Fruit fly (Drosophila melanogaster) whole organism, embryonic: Measurements from ENCODE around the gene hop.

Experiments used
- Atf3 ChIP-seq: fragments of 200-800 bp; sonication (Bioruptor generic); optimal IDR thresholded peaks from 3 replicates; lab custom pipeline; 2016; ENCODE audit warnings: missing biosample characterization, missing genetic modification characterization
- Awh ChIP-seq: fragments of 200-800 bp; sonication (Bioruptor generic); IDR thresholded peaks from 2 replicates; pipeline ENCODE4, ENCODE4 v1.3.6; 2022; ENCODE audit warnings: missing biosample characterization, missing genetic modification characterization
- Bgb ChIP-seq: fragments of 200-800 bp; sonication (Bioruptor generic); IDR thresholded peaks from 2 replicates; pipeline ENCODE4 v1.3.6; 2022; ENCODE audit warnings: missing biosample characterization, missing genetic modification characterization; ENCODE audit not compliant: partially characterized antibody
- CG10147 ChIP-seq: fragments of 200-800 bp; sonication (Bioruptor generic); optimal IDR thresholded peaks from 2 replicates; lab custom pipeline; 2019; ENCODE audit warnings: missing biosample characterization, mild to moderate bottlenecking, missing genetic modification characterization, moderate library complexity
- CG10209 ChIP-seq: fragments of 200-800 bp; sonication (Bioruptor generic); optimal IDR thresholded peaks from 3 replicates; lab custom pipeline; 2017; ENCODE audit warnings: missing biosample characterization, mild to moderate bottlenecking, missing genetic modification characterization, missing genetic modification reagents
- CG10565 ChIP-seq: fragments of 200-800 bp; sonication (Bioruptor generic); optimal IDR thresholded peaks from 3 replicates; lab custom pipeline; 2016; ENCODE audit warnings: missing biosample characterization, mild to moderate bottlenecking, missing genetic modification characterization
- CG11504 ChIP-seq: fragments of 200-800 bp; sonication (Bioruptor generic); optimal IDR thresholded peaks from 3 replicates; lab custom pipeline; 2019; ENCODE audit warnings: missing biosample characterization, mild to moderate bottlenecking, missing genetic modification characterization, moderate library complexity
- CG13287 ChIP-seq: fragments of 200-800 bp; sonication (Bioruptor generic); IDR thresholded peaks from 2 replicates; pipeline ENCODE4 v1.3.6; 2022; ENCODE audit warnings: missing biosample characterization, missing genetic modification characterization; ENCODE audit not compliant: partially characterized antibody
- CG14441 ChIP-seq: fragments of 200-800 bp; sonication (Bioruptor generic); IDR thresholded peaks from 2 replicates; pipeline ENCODE4 v1.3.6; 2022; ENCODE audit warnings: missing biosample characterization, missing genetic modification characterization
- CG14667 ChIP-seq: fragments of 200-800 bp; sonication (Bioruptor generic); IDR thresholded peaks from 2 replicates; pipeline ENCODE4 v1.3.6; 2022; ENCODE audit warnings: missing biosample characterization, missing genetic modification characterization
- CG15514 ChIP-seq: fragments of 200-800 bp; sonication (Bioruptor generic); optimal IDR thresholded peaks from 3 replicates; lab custom pipeline; 2017; ENCODE audit warnings: missing biosample characterization, missing genetic modification characterization, mild to moderate bottlenecking, moderate library complexity, missing genetic modification reagents
- CG16863 ChIP-seq: fragments of 200-800 bp; sonication (Bioruptor generic); optimal IDR thresholded peaks from 3 replicates; lab custom pipeline; 2016; ENCODE audit warnings: missing biosample characterization, missing genetic modification characterization
- CG17361 ChIP-seq: fragments of 200-800 bp; sonication (Bioruptor generic); IDR thresholded peaks from 3 replicates; pipeline ENCODE4 v1.3.6; 2022; ENCODE audit warnings: missing biosample characterization, missing genetic modification characterization
- CG17912 ChIP-seq: fragments of 200-800 bp; sonication (Bioruptor generic); optimal IDR thresholded peaks from 2 replicates; lab custom pipeline; 2018; ENCODE audit warnings: missing biosample characterization, mild to moderate bottlenecking, missing genetic modification characterization
- CG2116 ChIP-seq: fragments of 200-800 bp; sonication (Bioruptor generic); optimal IDR thresholded peaks from 3 replicates; lab custom pipeline; 2018; ENCODE audit warnings: missing biosample characterization, mild to moderate bottlenecking, missing genetic modification characterization
- CG2199 ChIP-seq: fragments of 200-800 bp; sonication (Bioruptor generic); IDR thresholded peaks from 3 replicates; pipeline ENCODE4 v1.3.6; 2022; ENCODE audit warnings: missing biosample characterization, missing genetic modification characterization
- CG30431 ChIP-seq: fragments of 200-800 bp; sonication (Bioruptor generic); optimal IDR thresholded peaks from 2 replicates; lab custom pipeline; 2017; ENCODE audit warnings: missing biosample characterization, missing genetic modification characterization
- CG31365 ChIP-seq: fragments of 200-800 bp; sonication (Bioruptor generic); optimal IDR thresholded peaks from 2 replicates; lab custom pipeline; 2018; ENCODE audit warnings: missing biosample characterization, mild to moderate bottlenecking, missing genetic modification characterization
- CG34376 ChIP-seq: fragments of 200-800 bp; sonication (Bioruptor generic); optimal IDR thresholded peaks from 2 replicates; lab custom pipeline; 2018; ENCODE audit warnings: missing biosample characterization, mild to moderate bottlenecking, missing genetic modification characterization
- CG4820 ChIP-seq: fragments of 200-800 bp; sonication (Bioruptor generic); optimal IDR thresholded peaks from 3 replicates; lab custom pipeline; 2016; ENCODE audit warnings: missing biosample characterization, missing genetic modification characterization
- CG9876 ChIP-seq: fragments of 200-800 bp; sonication (Bioruptor generic); optimal IDR thresholded peaks from 2 replicates; lab custom pipeline; 2016; ENCODE audit warnings: missing biosample characterization, missing genetic modification characterization
- D19B ChIP-seq: fragments of 200-800 bp; sonication (Bioruptor generic); optimal IDR thresholded peaks from 2 replicates; lab custom pipeline; 2017; ENCODE audit warnings: missing biosample characterization, mild to moderate bottlenecking, missing genetic modification characterization
- Fer3 ChIP-seq: fragments of 200-800 bp; sonication (Bioruptor generic); optimal IDR thresholded peaks from 2 replicates; lab custom pipeline; 2018; ENCODE audit warnings: missing biosample characterization, mild to moderate bottlenecking, missing genetic modification characterization, moderate library complexity
- Hand ChIP-seq: fragments of 200-800 bp; sonication (Bioruptor generic); optimal IDR thresholded peaks from 2 replicates; lab custom pipeline; 2017; ENCODE audit warnings: mild to moderate bottlenecking, missing biosample characterization, missing genetic modification reagents, missing genetic modification characterization
- Kr ChIP-seq: fragments of 200-800 bp; sonication (Bioruptor generic); optimal IDR thresholded peaks from 2 replicates; lab custom pipeline; 2017; ENCODE audit warnings: missing biosample characterization, mild to moderate bottlenecking, missing genetic modification characterization
- Mrtf ChIP-seq: fragments of 200-800 bp; sonication (Bioruptor generic); IDR thresholded peaks from 3 replicates; pipeline ENCODE4 v1.3.6; 2022; ENCODE audit warnings: missing biosample characterization, missing genetic modification characterization
- Neu2 ChIP-seq: fragments of 200-800 bp; sonication (Bioruptor generic); optimal IDR thresholded peaks from 3 replicates; lab custom pipeline; 2016; ENCODE audit warnings: missing biosample characterization, missing genetic modification characterization, borderline replicate concordance
- Ravus ChIP-seq: fragments of 200-800 bp; sonication (Bioruptor generic); IDR thresholded peaks from 2 replicates; pipeline ENCODE4 v1.3.6; 2022; ENCODE audit warnings: missing biosample characterization, missing genetic modification characterization
- Side ChIP-seq: fragments of 200-800 bp; sonication (Bioruptor generic); optimal IDR thresholded peaks from 2 replicates; lab custom pipeline; 2016; ENCODE audit warnings: missing biosample characterization, missing genetic modification characterization
- TFAM ChIP-seq: fragments of 200-800 bp; sonication (Bioruptor generic); optimal IDR thresholded peaks from 2 replicates; lab custom pipeline; 2017; ENCODE audit warnings: missing biosample characterization, missing genetic modification characterization, inconsistent platforms
- bsh ChIP-seq, 2 experiments: fragments of 200-800 bp; sonication (Bioruptor generic); optimal IDR thresholded peaks; 2 replicates each; lab custom pipeline; 2017 to 2018; ENCODE audit warnings: mild to moderate bottlenecking in 2 of 2, missing biosample characterization in 2 of 2, missing genetic modification characterization in 2 of 2, moderate library complexity in 1 of 2
- cato ChIP-seq: fragments of 200-800 bp; sonication (Bioruptor generic); optimal IDR thresholded peaks from 2 replicates; lab custom pipeline; 2016; ENCODE audit warnings: missing biosample characterization, missing genetic modification characterization, borderline replicate concordance
- ci ChIP-seq: fragments of 200-800 bp; sonication (Bioruptor generic); IDR thresholded peaks from 3 replicates; pipeline ENCODE4 v1.3.6; 2022; ENCODE audit warnings: missing biosample characterization, missing genetic modification characterization
- corto ChIP-seq: fragments of 200-800 bp; sonication (Bioruptor generic); optimal IDR thresholded peaks from 2 replicates; lab custom pipeline; 2016; ENCODE audit warnings: missing biosample characterization, mild to moderate bottlenecking, missing genetic modification characterization, moderate library complexity
- da ChIP-seq: fragments of 200-800 bp; sonication (Bioruptor generic); optimal IDR thresholded peaks from 2 replicates; lab custom pipeline; 2016; ENCODE audit warnings: missing biosample characterization, missing genetic modification characterization
- dati ChIP-seq: fragments of 200-800 bp; sonication (Bioruptor generic); IDR thresholded peaks from 2 replicates; pipeline ENCODE4 v1.3.6; 2022; ENCODE audit warnings: missing biosample characterization, missing genetic modification characterization
- emc ChIP-seq: fragments of 200-800 bp; sonication (Bioruptor generic); optimal IDR thresholded peaks from 2 replicates; lab custom pipeline; 2016; ENCODE audit warnings: missing biosample characterization, missing genetic modification characterization
- gem ChIP-seq: fragments of 200-800 bp; sonication (Bioruptor generic); optimal IDR thresholded peaks from 2 replicates; lab custom pipeline; 2019; ENCODE audit warnings: missing biosample characterization, mild to moderate bottlenecking, missing genetic modification characterization, moderate library complexity
- gfzf ChIP-seq: fragments of 200-800 bp; sonication (Bioruptor generic); optimal IDR thresholded peaks from 2 replicates; lab custom pipeline; 2016; ENCODE audit warnings: missing biosample characterization, mild to moderate bottlenecking, missing genetic modification characterization, moderate library complexity
- gro ChIP-seq: fragments of 200-800 bp; sonication (Bioruptor generic); optimal IDR thresholded peaks from 2 replicates; lab custom pipeline; 2016; ENCODE audit warnings: missing biosample characterization, missing genetic modification characterization
- gsb ChIP-seq: fragments of 200-800 bp; sonication (Bioruptor generic); IDR thresholded peaks from 2 replicates; pipeline ENCODE4 v1.3.6; 2022; ENCODE audit warnings: missing biosample characterization, missing genetic modification characterization
- jing ChIP-seq: fragments of 200-800 bp; sonication (Bioruptor generic); optimal IDR thresholded peaks from 2 replicates; lab custom pipeline; 2018; ENCODE audit warnings: missing biosample characterization, mild to moderate bottlenecking, missing genetic modification characterization
- maf-S ChIP-seq: fragments of 200-800 bp; sonication (Bioruptor generic); optimal IDR thresholded peaks from 2 replicates; lab custom pipeline; 2016; ENCODE audit warnings: missing biosample characterization, missing genetic modification characterization
- mirr ChIP-seq: fragments of 200-800 bp; sonication (Bioruptor generic); optimal IDR thresholded peaks from 3 replicates; lab custom pipeline; 2018; ENCODE audit warnings: missing biosample characterization, mild to moderate bottlenecking, missing genetic modification characterization
- sens ChIP-seq: fragments of 200-800 bp; sonication (Bioruptor generic); peaks from one replicate; lab custom pipeline; 2016; ENCODE audit warnings: missing biosample characterization, missing genetic modification characterization
- slbo ChIP-seq: fragments of 200-800 bp; sonication (Bioruptor generic); IDR thresholded peaks from 2 replicates; pipeline ENCODE4 v1.3.6; 2022; ENCODE audit warnings: missing biosample characterization, missing genetic modification characterization
- slp2 ChIP-seq: fragments of 200-800 bp; sonication (Bioruptor generic); optimal IDR thresholded peaks from 2 replicates; lab custom pipeline; 2016; ENCODE audit warnings: missing biosample characterization, missing genetic modification characterization
- sug ChIP-seq: fragments of 200-800 bp; optimal IDR thresholded peaks from 2 replicates; lab custom pipeline; 2019; ENCODE audit warnings: missing biosample characterization, mild to moderate bottlenecking, missing genetic modification characterization, moderate library complexity
- twi ChIP-seq: fragments of 200-800 bp; optimal IDR thresholded peaks from 2 replicates; lab custom pipeline; 2019; ENCODE audit warnings: missing biosample characterization, mild to moderate bottlenecking, missing genetic modification characterization, moderate library complexity
- zen2 ChIP-seq: fragments of 200-800 bp; sonication (Bioruptor generic); IDR thresholded peaks from 3 replicates; pipeline ENCODE4 v1.3.6; 2022; ENCODE audit warnings: missing biosample characterization, missing genetic modification characterization; ENCODE audit not compliant: partially characterized antibody

Gene hop

dm6 chrX:11350505-11351327 is 17.2 kb downstream of the hop start, which contains the start of gene CG1737 (continued):
- TF ChIP-seq CG31365 (tag; lab: Kevin White, UChicago) (no peak), CG10209 (GFP tag; lab: Kevin White, UChicago) (no peak), Kr (GFP tag; lab: Kevin White, UChicago) (no peak), slp2 (GFP tag; lab: Kevin White, UChicago) (no peak), zen2 (GFP tag; lab: Robert Waterston, UW) (no peak), CG2199 (GFP tag; lab: Robert Waterston, UW) (0 out of 3 replicates have a peak, but pooled peaks have one; percentile 21), CG11504 (tag; lab: Kevin White, UChicago) (no peak), CG10565 (GFP tag; lab: Kevin White, UChicago) (no peak), TFAM (no peak), ci (GFP tag; lab: Robert Waterston, UW) (no peak), Neu2 (GFP tag; lab: Kevin White, UChicago) (no peak), CG14441 (GFP tag; lab: Robert Waterston, UW) (no peak), Atf3 (GFP tag; lab: Kevin White, UChicago) (no peak), twi (no peak), CG13287 (GFP tag; lab: Robert Waterston, UW) (no peak; the same call in 1 of the 2 replicates), CG9876 (GFP tag; lab: Kevin White, UChicago) (no peak), gro (no peak), Hand (GFP tag; lab: Kevin White, UChicago) (no peak), CG10147 (GFP tag; lab: Kevin White, UChicago) (no peak), CG17361 (no peak), CG2116 (peak; percentile 67), mirr (GFP tag; lab: Kevin White, UChicago) (no peak), bsh (GFP tag; optimal IDR thresholded peaks at IDR 0.05; lab: Kevin White, UChicago) (no peak), CG16863 (no peak), gsb (GFP tag; lab: Robert Waterston, UW) (no peak), gfzf (GFP tag; lab: Kevin White, UChicago) (peak; percentile 1), Awh (GFP tag; lab: Robert Waterston, UW) (no peak), dati (GFP tag; lab: Robert Waterston, UW) (no peak), da (GFP tag; lab: Kevin White, UChicago) (no peak), jing (GFP tag; lab: Kevin White, UChicago) (no peak), gem (no peak), Fer3 (tag; lab: Kevin White, UChicago) (no peak), CG15514 (GFP tag; lab: Kevin White, UChicago) (peak; percentile 74), Mrtf (GFP tag; lab: Robert Waterston, UW) (no peak), emc (no peak), slbo (GFP tag; lab: Robert Waterston, UW) (peak; percentile 64), maf-S (GFP tag; lab: Kevin White, UChicago) (no peak), D19B (GFP tag; lab: Kevin White, UChicago) (no peak), Side (GFP tag; lab: Kevin White, UChicago) (no peak), CG30431 (GFP tag; lab: Kevin White, UChicago) (no peak), Bgb (GFP tag; lab: Robert Waterston, UW) (no peak), sens (peak; percentile 44), CG34376 (GFP tag; lab: Kevin White, UChicago) (peak; percentile 30), CG4820 (GFP tag; lab: Kevin White, UChicago) (no peak), corto (GFP tag; lab: Kevin White, UChicago) (no peak), CG17912 (GFP tag; lab: Kevin White, UChicago) (no peak), Ravus (GFP tag; lab: Robert Waterston, UW) (no peak), sug (tag; lab: Kevin White, UChicago) (peak; percentile 35), CG14667 (GFP tag; lab: Robert Waterston, UW) (no peak), cato (GFP tag; lab: Kevin White, UChicago) (no peak)
